Worm (Caenorhabditis elegans): ENCODE results near the gene ZC449.7.

The ZC449.7 gene

DNA sequence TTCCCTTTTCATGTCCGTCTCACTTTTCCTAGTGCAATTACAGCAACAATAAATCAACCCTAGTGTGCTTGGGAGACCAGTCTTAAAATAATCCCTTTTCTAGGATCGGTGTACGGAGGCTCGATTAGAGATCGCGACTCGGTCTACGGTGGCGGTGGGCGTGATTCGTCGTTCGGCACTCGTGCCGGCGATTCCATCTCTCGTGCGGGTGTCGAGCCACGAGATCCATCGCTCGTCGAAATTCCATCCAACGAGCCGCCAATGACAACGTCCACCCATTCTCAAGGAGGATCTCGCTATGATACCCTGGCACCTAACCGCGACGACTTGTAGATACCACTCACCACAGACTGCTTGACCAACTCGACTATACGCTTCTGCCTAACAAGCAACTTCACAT is 21.4 kb upstream of the ZC449.7 start:
- TF ChIP-seq fkh-10 (GFP tag; optimal IDR thresholded peaks at IDR 0.05) (no peak), aly-2 (tag; optimal IDR thresholded peaks at IDR 0.05) (no peak), nhr-67 (tag; optimal IDR thresholded peaks at IDR 0.05) (no peak), nhr-28 (tag; optimal IDR thresholded peaks at IDR 0.05) (no peak), mdl-1 (tag; optimal IDR thresholded peaks at IDR 0.05) (no peak), R02D3.7 (tag; optimal IDR thresholded peaks at IDR 0.05) (no peak), egl-27 (tag; optimal IDR thresholded peaks at IDR 0.05) (no peak), nhr-12 (tag; optimal IDR thresholded peaks at IDR 0.05) (no peak), nhr-77 (tag; optimal IDR thresholded peaks at IDR 0.05) (no peak), sea-2 (GFP tag; optimal IDR thresholded peaks at IDR 0.05) (no peak), ama-1 (optimal IDR thresholded peaks at IDR 0.05) (no peak), jun-1 (tag; optimal IDR thresholded peaks at IDR 0.05) (no peak), ceh-28 (tag; optimal IDR thresholded peaks at IDR 0.05) (no peak), ztf-11 (tag; optimal IDR thresholded peaks at IDR 0.05) (no peak), mml-1 (tag; optimal IDR thresholded peaks at IDR 0.05) (no peak)

DNA sequence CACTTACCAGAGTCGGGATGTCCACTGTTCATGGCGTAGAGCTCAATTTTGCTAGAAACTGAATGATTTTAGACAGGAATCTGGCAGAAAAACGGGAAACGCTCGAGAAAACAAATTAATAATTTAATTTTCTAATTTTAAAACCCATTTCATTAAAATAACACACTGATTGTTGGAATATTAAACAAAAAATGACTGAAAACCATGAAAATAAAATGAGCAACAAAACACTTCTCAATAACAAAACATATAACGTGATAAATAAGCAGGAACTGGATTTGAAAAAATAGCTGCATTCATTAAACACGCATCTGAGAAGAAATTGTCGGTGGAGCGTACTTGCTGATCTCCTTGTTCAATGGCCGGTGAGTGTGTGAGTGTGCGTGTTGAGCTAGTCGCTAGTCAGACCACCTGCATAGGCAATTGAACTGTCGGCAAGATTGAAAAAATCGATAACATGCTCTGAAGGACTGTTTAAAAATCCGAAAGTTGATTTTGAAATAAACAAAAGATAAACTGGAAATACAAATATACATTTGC is 16.3 kb upstream of the ZC449.7 start, which contains the start of gene ZC8.6:
Gene ZC8.6, minus strand, starts transcription at position 51 of the 540 bp plus-strand sequence.
- TF ChIP-seq snpc-4 (tag; optimal IDR thresholded peaks at IDR 0.05): peak; percentile 8
- TF ChIP-seq unc-62 (GFP tag; optimal IDR thresholded peaks at IDR 0.05): no peak
- TF ChIP-seq tbx-2 (tag; optimal IDR thresholded peaks at IDR 0.05): no peak
- no peak for TF ChIP-seq elt-3 (tag; optimal IDR thresholded peaks at IDR 0.05)
- TF ChIP-seq fos-1 (tag; optimal IDR thresholded peaks at IDR 0.05): no peak
- TF ChIP-seq egl-5 (tag; optimal IDR thresholded peaks at IDR 0.05): no peak
- no peak for TF ChIP-seq nhr-28 (tag; optimal IDR thresholded peaks at IDR 0.05)
- no peak for TF ChIP-seq fkh-10 (GFP tag; optimal IDR thresholded peaks at IDR 0.05)
- no peak for TF ChIP-seq aly-2 (tag; optimal IDR thresholded peaks at IDR 0.05)
- no peak for TF ChIP-seq nhr-43 (tag; optimal IDR thresholded peaks at IDR 0.05; ENCODE audit: poor library complexity, severe bottlenecking)
- TF ChIP-seq elt-2 (tag; optimal IDR thresholded peaks at IDR 0.05): peak; percentile 40
- peak; percentile 49 for TF ChIP-seq pha-4 (tag; optimal IDR thresholded peaks at IDR 0.05)
- no peak for TF ChIP-seq daf-12 (tag; optimal IDR thresholded peaks at IDR 0.05)
- no peak for TF ChIP-seq mml-1 (tag; optimal IDR thresholded peaks at IDR 0.05)
- no peak for TF ChIP-seq R02D3.7 (tag; optimal IDR thresholded peaks at IDR 0.05)
- no peak for TF ChIP-seq nhr-77 (tag; optimal IDR thresholded peaks at IDR 0.05)
- no peak for TF ChIP-seq ceh-9 (tag; optimal IDR thresholded peaks at IDR 0.05)
- TF ChIP-seq hmg-11 (tag; optimal IDR thresholded peaks at IDR 0.05): peak; percentile 54
- no peak for TF ChIP-seq mdl-1 (tag; optimal IDR thresholded peaks at IDR 0.05)
- TF ChIP-seq ceh-16 (tag; optimal IDR thresholded peaks at IDR 0.05): no peak
- no peak for TF ChIP-seq nhr-76 (tag; optimal IDR thresholded peaks at IDR 0.05)
- TF ChIP-seq unc-39 (tag; optimal IDR thresholded peaks at IDR 0.05): no peak
- peak; percentile 72 for TF ChIP-seq lin-39 (tag; optimal IDR thresholded peaks at IDR 0.05)
- TF ChIP-seq nhr-23 (tag; optimal IDR thresholded peaks at IDR 0.05): no peak
- no peak for TF ChIP-seq lsy-12 (tag; optimal IDR thresholded peaks at IDR 0.05)
- peak; percentile 70 for TF ChIP-seq pqm-1 (tag; optimal IDR thresholded peaks at IDR 0.05)
- TF ChIP-seq egl-27 (tag; optimal IDR thresholded peaks at IDR 0.05): no peak
- TF ChIP-seq ztf-4 (tag; optimal IDR thresholded peaks at IDR 0.05): no peak
- no peak for TF ChIP-seq sea-2 (GFP tag; optimal IDR thresholded peaks at IDR 0.05)
- no peak for TF ChIP-seq nhr-237 (tag; optimal IDR thresholded peaks at IDR 0.05)
- no peak for TF ChIP-seq nhr-67 (tag; optimal IDR thresholded peaks at IDR 0.05)
- TF ChIP-seq ama-1 (optimal IDR thresholded peaks at IDR 0.05): no peak
- no peak for TF ChIP-seq eor-1 (tag; optimal IDR thresholded peaks at IDR 0.05)
- peak; percentile 38 for TF ChIP-seq nhr-25 (tag; optimal IDR thresholded peaks at IDR 0.05)
- no peak for TF ChIP-seq ZK546.5 (tag; optimal IDR thresholded peaks at IDR 0.05)
- no peak for TF ChIP-seq ceh-82 (tag; optimal IDR thresholded peaks at IDR 0.05)
- peak; percentile 13 for TF ChIP-seq ceh-28 (tag; optimal IDR thresholded peaks at IDR 0.05)
- peak; percentile 46 for TF ChIP-seq lin-15B (tag; optimal IDR thresholded peaks at IDR 0.05)
- peak; percentile 7 for TF ChIP-seq skn-1 (tag; optimal IDR thresholded peaks at IDR 0.05)
- no peak for TF ChIP-seq zag-1 (tag; optimal IDR thresholded peaks at IDR 0.05)
- no peak for TF ChIP-seq nfya-1 (tag; optimal IDR thresholded peaks at IDR 0.05; ENCODE audit: insufficient read depth)
- TF ChIP-seq jun-1 (tag; optimal IDR thresholded peaks at IDR 0.05): no peak
- no peak for TF ChIP-seq nhr-12 (tag; optimal IDR thresholded peaks at IDR 0.05)
- TF ChIP-seq fkh-2 (tag; optimal IDR thresholded peaks at IDR 0.05): no peak
- TF ChIP-seq elt-1 (tag; optimal IDR thresholded peaks at IDR 0.05): no peak
- no peak for TF ChIP-seq nhr-11 (tag; optimal IDR thresholded peaks at IDR 0.05)
- TF ChIP-seq ztf-11 (tag; optimal IDR thresholded peaks at IDR 0.05): no peak
